Worm (Caenorhabditis elegans): ENCODE data around the gene sul-2.

DNA sequence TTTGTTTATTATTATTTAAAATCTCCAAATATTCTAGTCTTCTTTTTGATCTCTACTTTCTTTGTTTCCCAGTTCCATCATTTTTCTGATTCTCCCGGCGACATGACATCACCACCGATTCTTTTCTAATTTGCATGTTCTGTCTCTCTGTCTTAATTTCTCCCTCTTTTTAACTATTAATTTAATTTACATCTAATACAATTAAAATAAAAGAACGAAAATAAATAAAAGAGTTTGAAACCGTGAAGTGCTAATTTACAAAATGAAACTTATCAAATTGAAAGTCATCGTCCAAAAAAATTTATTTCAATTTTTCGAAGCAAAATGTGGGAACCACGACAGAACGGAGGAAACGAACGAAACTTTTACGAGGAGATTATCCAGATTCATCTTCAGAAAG lies 2.1 kb downstream of the sul-2 start, which contains the start of gene F20D6.6:
- TF ChIP-seq dao-5 (tag; optimal IDR thresholded peaks at IDR 0.05) (no peak), W03F9.2 (tag; optimal IDR thresholded peaks at IDR 0.05) (no peak)
